Fruit fly (Drosophila melanogaster): ENCODE measurements around the gene CG7656.

dm6 chr3L:15562727-15563057 is 25.3 kb downstream of the CG7656 start:
- TF ChIP-seq rn (GFP tag; IDR thresholded peaks at IDR 0.05): no peak
- no peak for TF ChIP-seq EcR (GFP tag; optimal IDR thresholded peaks at IDR 0.05)
- no peak for TF ChIP-seq CG12605 (GFP tag; IDR thresholded peaks at IDR 0.05)
- TF ChIP-seq CG15710 (tag; optimal IDR thresholded peaks at IDR 0.05): no peak
- TF ChIP-seq CG10348 (GFP tag; IDR thresholded peaks at IDR 0.05): no peak
- TF ChIP-seq fd96Ca (GFP tag; IDR thresholded peaks at IDR 0.05): no peak

Measured in whole organism, pupa.